Worm (Caenorhabditis elegans) whole organism, young adult: ENCODE measurements around the gene cima-1.

ENCODE experiments used
- cebp-1 ChIP-seq, 2 experiments: fragments of 200-800 bp in 1 of 2; sonication (Bioruptor generic) in 1 of 2; sonication (generic microtip) in 1 of 2; IDR thresholded peaks in 1 of 2; optimal IDR thresholded peaks in 1 of 2; 2 replicates each; pipeline versions ENCODE4 v1.3.6 to Lab custom; 2017 to 2022; ENCODE audit warnings: missing compliant biosample characterization in 2 of 2, missing genetic modification characterization in 2 of 2, mild to moderate bottlenecking in 1 of 2, missing genetic modification reagents in 1 of 2, moderate library complexity in 1 of 2
- let-607 ChIP-seq, 2 experiments: fragments of 200-800 bp in 1 of 2; sonication (Bioruptor generic) in 1 of 2; sonication (generic microtip) in 1 of 2; optimal IDR thresholded peaks; 2 replicates each; lab custom pipeline; 2016 to 2018; ENCODE audit warnings: mild to moderate bottlenecking in 2 of 2, missing compliant biosample characterization in 2 of 2, missing genetic modification characterization in 2 of 2, moderate library complexity in 2 of 2, missing genotype in 1 of 2
- lin-35 ChIP-seq, 3 experiments: fragments of 150-350 bp in 2 of 3; sonication (generic microtip) in 1 of 3; optimal IDR thresholded peaks; 2 replicates each; lab custom pipeline; 2014 to 2018; ENCODE audit warnings: missing biosample characterization in 3 of 3, missing genetic modification characterization in 3 of 3, missing genetic modification reagents in 3 of 3
- madf-8 ChIP-seq: fragments of 200-800 bp; sonication (Bioruptor generic); conservative IDR thresholded peaks from 2 replicates; pipeline ENCODE4 v1.3.6; 2022; ENCODE audit warnings: missing genetic modification reagents, missing genetic modification characterization, missing compliant biosample characterization

The cima-1 gene

ce11 chrIV:7698320-7698719 lies 47.1 kb downstream of the cima-1 start, which contains the start of gene flp-13:
flp-13 (minus strand) TSS chrIV:7698420.
- no peak for TF ChIP-seq let-607 (tag; optimal IDR thresholded peaks at IDR 0.05; lab: Kevin White, UChicago)
- TF ChIP-seq lin-35 (GFP tag; optimal IDR thresholded peaks at IDR 0.05; lab: Kevin White, UChicago) = no peak
- TF ChIP-seq madf-8 (GFP tag; lab: Robert Waterston, UW) = no peak
- TF ChIP-seq cebp-1 (GFP tag; IDR thresholded peaks at IDR 0.05; lab: Robert Waterston, UW) = no peak
- no peak for TF ChIP-seq cebp-1 (tag; optimal IDR thresholded peaks at IDR 0.05; lab: Kevin White, UChicago)
